Fruit fly (Drosophila melanogaster) whole organism, embryonic: ENCODE results near the gene CG5381.

Source experiments
- Ada2b ChIP-seq: fragments of 200-800 bp; sonication (Bioruptor generic); IDR thresholded peaks from 2 replicates; pipeline ENCODE4 v1.3.6; 2022; ENCODE audit warnings: missing biosample characterization, missing genetic modification characterization
- Antp ChIP-seq: fragments of 200-800 bp; sonication (Bioruptor generic); optimal IDR thresholded peaks from 3 replicates; lab custom pipeline; 2016; ENCODE audit warnings: missing biosample characterization, missing genetic modification characterization
- B-H2 ChIP-seq: fragments of 200-800 bp; sonication (Bioruptor generic); optimal IDR thresholded peaks from 2 replicates; lab custom pipeline; 2018; ENCODE audit warnings: missing biosample characterization, mild to moderate bottlenecking, missing genetic modification characterization
- Bgb ChIP-seq: fragments of 200-800 bp; sonication (Bioruptor generic); IDR thresholded peaks from 2 replicates; pipeline ENCODE4 v1.3.6; 2022; ENCODE audit warnings: missing biosample characterization, missing genetic modification characterization; ENCODE audit not compliant: partially characterized antibody
- CG10321 ChIP-seq: fragments of 200-800 bp; sonication (Bioruptor generic); IDR thresholded peaks from 2 replicates; pipeline ENCODE4 v1.3.6; 2022; ENCODE audit warnings: missing biosample characterization, missing genetic modification characterization
- CG11247 ChIP-seq: fragments of 200-800 bp; sonication (Bioruptor generic); IDR thresholded peaks from 2 replicates; pipeline ENCODE4 v1.3.6; 2022; ENCODE audit warnings: missing biosample characterization, missing genetic modification characterization
- CG11723 ChIP-seq: fragments of 200-800 bp; sonication (Bioruptor generic); optimal IDR thresholded peaks from 2 replicates; lab custom pipeline; 2017; ENCODE audit warnings: missing biosample characterization, mild to moderate bottlenecking, missing genetic modification characterization
- CG12659 ChIP-seq: fragments of 200-800 bp; sonication (Bioruptor generic); optimal IDR thresholded peaks from 3 replicates; lab custom pipeline; 2017; ENCODE audit warnings: mild to moderate bottlenecking, missing biosample characterization, missing genetic modification reagents, missing genetic modification characterization
- CG14965 ChIP-seq: fragments of 200-800 bp; sonication (Bioruptor generic); optimal IDR thresholded peaks from 2 replicates; lab custom pipeline; 2016; ENCODE audit warnings: missing biosample characterization, missing genetic modification characterization, borderline replicate concordance
- CG17328 ChIP-seq: fragments of 200-800 bp; sonication (Bioruptor generic); IDR thresholded peaks from 2 replicates; pipeline ENCODE4 v1.3.6; 2022; ENCODE audit warnings: missing biosample characterization, missing genetic modification characterization
- CG31224 ChIP-seq: fragments of 200-800 bp; sonication (Bioruptor generic); IDR thresholded peaks from 2 replicates; pipeline ENCODE4 v1.3.6; 2022; ENCODE audit warnings: missing biosample characterization, missing genetic modification characterization
- CG32767 ChIP-seq: fragments of 200-800 bp; sonication (Bioruptor generic); IDR thresholded peaks from 2 replicates; pipeline ENCODE4 v1.3.6; 2022; ENCODE audit warnings: missing biosample characterization, missing genetic modification characterization
- CG3281 ChIP-seq: fragments of 200-800 bp; sonication (Bioruptor generic); optimal IDR thresholded peaks from 3 replicates; lab custom pipeline; 2017; ENCODE audit warnings: missing biosample characterization, mild to moderate bottlenecking, missing genetic modification characterization
- CG33557 ChIP-seq: fragments of 200-800 bp; sonication (Bioruptor generic); optimal IDR thresholded peaks from 2 replicates; lab custom pipeline; 2019; ENCODE audit warnings: missing biosample characterization, mild to moderate bottlenecking, missing genetic modification characterization, moderate library complexity
- CG3847 ChIP-seq: fragments of 200-800 bp; sonication (Bioruptor generic); IDR thresholded peaks from 2 replicates; pipeline ENCODE4 v1.3.6; 2022; ENCODE audit warnings: missing biosample characterization, missing genetic modification characterization
- CG6654 ChIP-seq: fragments of 200-800 bp; sonication (Bioruptor generic); optimal IDR thresholded peaks from 2 replicates; lab custom pipeline; 2017; ENCODE audit warnings: missing biosample characterization, mild to moderate bottlenecking, missing genetic modification characterization
- CG9609 ChIP-seq: fragments of 200-800 bp; sonication (Bioruptor generic); optimal IDR thresholded peaks from 3 replicates; lab custom pipeline; 2016; ENCODE audit warnings: missing biosample characterization, missing genetic modification characterization
- Chrac-16 ChIP-seq: fragments of 200-800 bp; sonication (Bioruptor generic); optimal IDR thresholded peaks from 3 replicates; lab custom pipeline; 2016; ENCODE audit warnings: missing biosample characterization, missing genetic modification characterization
- CrebB ChIP-seq: fragments of 200-800 bp; sonication (Bioruptor generic); optimal IDR thresholded peaks from 3 replicates; lab custom pipeline; 2018; ENCODE audit warnings: missing biosample characterization, mild to moderate bottlenecking, missing genetic modification characterization
- Dad ChIP-seq: fragments of 200-800 bp; sonication (Bioruptor generic); optimal IDR thresholded peaks from 3 replicates; lab custom pipeline; 2016; ENCODE audit warnings: missing biosample characterization, missing genetic modification characterization
- Dbx ChIP-seq: fragments of 200-800 bp; sonication (Bioruptor generic); IDR thresholded peaks from 3 replicates; pipeline ENCODE4 v1.3.6; 2022; ENCODE audit warnings: missing biosample characterization, missing genetic modification characterization
- Dip3 ChIP-seq: fragments of 200-800 bp; sonication (Bioruptor generic); optimal IDR thresholded peaks from 3 replicates; lab custom pipeline; 2016; ENCODE audit warnings: missing biosample characterization, missing genetic modification characterization
- Drgx ChIP-seq: fragments of 200-800 bp; sonication (Bioruptor generic); IDR thresholded peaks from 2 replicates; pipeline ENCODE4 v1.3.6; 2022; ENCODE audit warnings: missing biosample characterization, missing genetic modification characterization
- E2f1 ChIP-seq: fragments of 200-800 bp; sonication (Bioruptor generic); IDR thresholded peaks from 2 replicates; pipeline ENCODE4 v1.3.6; 2022; ENCODE audit warnings: missing biosample characterization, missing genetic modification characterization
- ERR ChIP-seq: fragments of 200-800 bp; sonication (Bioruptor generic); optimal IDR thresholded peaks from 2 replicates; lab custom pipeline; 2016; ENCODE audit warnings: missing biosample characterization, missing genetic modification characterization
- HmgD ChIP-seq: fragments of 200-800 bp; sonication (Bioruptor generic); optimal IDR thresholded peaks from 3 replicates; lab custom pipeline; 2016; ENCODE audit warnings: missing biosample characterization, missing genetic modification characterization
- HmgZ ChIP-seq: fragments of 200-800 bp; sonication (Bioruptor generic); optimal IDR thresholded peaks from 2 replicates; lab custom pipeline; 2018; ENCODE audit warnings: missing biosample characterization, mild to moderate bottlenecking, missing genetic modification characterization
- Lpt ChIP-seq: fragments of >200 bp; optimal IDR thresholded peaks from 2 replicates; lab custom pipeline; 2018; ENCODE audit warnings: missing biosample characterization, missing genetic modification characterization
- MTF-1 ChIP-seq: fragments of 200-800 bp; sonication (Bioruptor generic); optimal IDR thresholded peaks from 2 replicates; lab custom pipeline; 2018; ENCODE audit warnings: missing biosample characterization, mild to moderate bottlenecking, missing genetic modification characterization, borderline replicate concordance
- Neu2 ChIP-seq: fragments of 200-800 bp; sonication (Bioruptor generic); optimal IDR thresholded peaks from 3 replicates; lab custom pipeline; 2016; ENCODE audit warnings: missing biosample characterization, missing genetic modification characterization, borderline replicate concordance
- Side ChIP-seq: fragments of 200-800 bp; sonication (Bioruptor generic); optimal IDR thresholded peaks from 2 replicates; lab custom pipeline; 2016; ENCODE audit warnings: missing biosample characterization, missing genetic modification characterization
- Sry-β ChIP-seq: fragments of 200-800 bp; sonication (Bioruptor generic); optimal IDR thresholded peaks from 2 replicates; lab custom pipeline; 2018; ENCODE audit warnings: missing biosample characterization, mild to moderate bottlenecking, missing genetic modification characterization, moderate library complexity
- Stat92E ChIP-seq, 3 experiments: fragments of >200 bp in 2 of 3; fragments of 200-800 bp in 1 of 3; sonication (Bioruptor generic) in 1 of 3; optimal IDR thresholded peaks; 2 replicates each; lab custom pipeline; 2017 to 2019; ENCODE audit warnings: missing biosample characterization in 3 of 3, missing genetic modification characterization in 3 of 3, mild to moderate bottlenecking in 1 of 3, moderate library complexity in 1 of 3
- aop ChIP-seq: fragments of 200-800 bp; sonication (Bioruptor generic); IDR thresholded peaks from 2 replicates; pipeline ENCODE4 v1.3.6; 2022; ENCODE audit warnings: missing biosample characterization, missing genetic modification characterization
- chm ChIP-seq: fragments of 200-800 bp; sonication (Bioruptor generic); IDR thresholded peaks from 2 replicates; pipeline ENCODE4 v1.3.6; 2022; ENCODE audit warnings: missing biosample characterization, missing genetic modification characterization
- crc ChIP-seq: fragments of 200-800 bp; sonication (Bioruptor generic); optimal IDR thresholded peaks from 2 replicates; lab custom pipeline; 2016; ENCODE audit warnings: missing biosample characterization, missing genetic modification characterization
- dati ChIP-seq: fragments of 200-800 bp; sonication (Bioruptor generic); IDR thresholded peaks from 2 replicates; pipeline ENCODE4 v1.3.6; 2022; ENCODE audit warnings: missing biosample characterization, missing genetic modification characterization
- ems ChIP-seq: fragments of 200-800 bp; sonication (Bioruptor generic); optimal IDR thresholded peaks from 3 replicates; lab custom pipeline; 2016; ENCODE audit warnings: missing biosample characterization, missing genetic modification characterization
- fd96Cb ChIP-seq: fragments of 200-800 bp; sonication (Bioruptor generic); optimal IDR thresholded peaks from 2 replicates; lab custom pipeline; 2018; ENCODE audit warnings: missing biosample characterization, mild to moderate bottlenecking, missing genetic modification characterization, moderate library complexity
- grau ChIP-seq: fragments of 200-800 bp; optimal IDR thresholded peaks from 3 replicates; lab custom pipeline; 2019; ENCODE audit warnings: missing biosample characterization, mild to moderate bottlenecking, missing genetic modification characterization, moderate library complexity
- gro ChIP-seq: fragments of 200-800 bp; sonication (Bioruptor generic); optimal IDR thresholded peaks from 2 replicates; lab custom pipeline; 2016; ENCODE audit warnings: missing biosample characterization, missing genetic modification characterization
- lbe ChIP-seq: fragments of 200-800 bp; sonication (Bioruptor generic); optimal IDR thresholded peaks from 2 replicates; lab custom pipeline; 2016; ENCODE audit warnings: missing biosample characterization, mild to moderate bottlenecking, missing genetic modification characterization
- nau ChIP-seq: fragments of 200-800 bp; sonication (Bioruptor generic); optimal IDR thresholded peaks from 3 replicates; lab custom pipeline; 2017; ENCODE audit warnings: missing biosample characterization, mild to moderate bottlenecking, missing genetic modification characterization, missing genetic modification reagents
- pita ChIP-seq: fragments of 200-800 bp; sonication (Bioruptor generic); optimal IDR thresholded peaks from 2 replicates; lab custom pipeline; 2017; ENCODE audit warnings: missing biosample characterization, mild to moderate bottlenecking, missing genetic modification characterization
- pnt ChIP-seq: fragments of 200-800 bp; sonication (Bioruptor generic); optimal IDR thresholded peaks from 3 replicates; lab custom pipeline; 2016; ENCODE audit warnings: missing biosample characterization, missing genetic modification characterization
- ro ChIP-seq: fragments of 200-800 bp; sonication (Bioruptor generic); IDR thresholded peaks from 2 replicates; pipeline ENCODE4 v1.3.6; 2022; ENCODE audit warnings: missing biosample characterization, missing genetic modification characterization
- seq ChIP-seq: fragments of 200-800 bp; sonication (Bioruptor generic); IDR thresholded peaks from 2 replicates; pipeline ENCODE4 v1.3.6; 2022; ENCODE audit warnings: missing biosample characterization, missing genetic modification characterization
- sim ChIP-seq: fragments of 200-800 bp; sonication (Bioruptor generic); IDR thresholded peaks from 2 replicates; pipeline ENCODE4 v1.3.6; 2022; ENCODE audit warnings: missing biosample characterization, missing genetic modification characterization
- tgo ChIP-seq: fragments of 200-800 bp; sonication (Bioruptor generic); IDR thresholded peaks from 3 replicates; pipeline ENCODE4 v1.3.6; 2022; ENCODE audit warnings: missing biosample characterization, missing genetic modification characterization
- trh ChIP-seq: fragments of 200-800 bp; sonication (Bioruptor generic); optimal IDR thresholded peaks from 2 replicates; lab custom pipeline; 2016; ENCODE audit warnings: missing biosample characterization, missing genetic modification characterization
- wdn ChIP-seq: fragments of 200-800 bp; sonication (Bioruptor generic); IDR thresholded peaks from 2 replicates; pipeline ENCODE4 v1.3.6; 2022; ENCODE audit warnings: missing biosample characterization, missing genetic modification characterization

CG5381 gene

DNA sequence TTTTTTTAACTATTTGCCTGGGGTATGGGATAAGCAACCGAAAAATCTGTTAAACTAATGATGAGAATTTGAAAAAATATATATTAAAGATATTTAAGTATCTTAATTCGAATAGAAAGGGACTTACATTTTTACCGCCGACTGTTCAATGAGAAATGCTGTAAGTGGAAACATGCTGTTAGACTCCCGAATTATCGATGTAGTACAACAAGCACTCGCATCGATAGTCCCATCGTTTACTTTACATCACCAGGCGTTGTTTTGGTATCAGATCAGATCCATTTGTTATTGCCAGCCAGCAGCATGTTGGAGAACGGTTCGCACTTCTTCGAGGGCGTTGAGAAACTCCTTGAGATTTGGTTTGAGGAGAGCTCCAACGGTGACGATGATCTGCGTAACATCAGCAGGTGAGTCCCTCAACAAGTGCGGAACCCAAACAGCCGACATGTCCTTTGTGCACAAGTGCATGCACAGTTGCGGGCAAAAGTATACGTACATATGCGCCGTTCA, 16.4 kb upstream of the CG5381 start, which contains the start of gene SamDC:
Gene SamDC (plus strand): TSS at position 246 of the 510 bp plus-strand sequence.
- TF ChIP-seq CG14965 (GFP tag; lab: Kevin White, UChicago) (no peak), CrebB (tag; lab: Kevin White, UChicago) (peak; percentile 18), aop (GFP tag; lab: Robert Waterston, UW) (no peak), pnt (GFP tag; lab: Kevin White, UChicago) (peak; percentile 2), fd96Cb (tag; lab: Kevin White, UChicago) (peak; percentile 26), Ada2b (peak; percentile 63), HmgZ (tag; lab: Kevin White, UChicago) (peak; percentile 59), ems (GFP tag; lab: Kevin White, UChicago) (peak; percentile 8), seq (GFP tag; lab: Robert Waterston, UW) (no peak), Dbx (GFP tag; lab: Robert Waterston, UW) (peak; percentile 73; the same call in 2 of the 3 replicates), CG33557 (GFP tag; lab: Kevin White, UChicago) (no peak), CG12659 (GFP tag; lab: Kevin White, UChicago) (peak; percentile 74), B-H2 (no peak), CG11247 (GFP tag; lab: Robert Waterston, UW) (no peak), Dad (GFP tag; lab: Kevin White, UChicago) (peak; percentile 5), Bgb (GFP tag; lab: Robert Waterston, UW) (peak; percentile 93), E2f1 (no peak), pita (GFP tag; lab: Kevin White, UChicago) (no peak), ERR (GFP tag; lab: Kevin White, UChicago) (no peak), ro (no peak), trh (GFP tag; lab: Kevin White, UChicago) (no peak), CG11723 (GFP tag; lab: Kevin White, UChicago) (peak; percentile 1), lbe (GFP tag; lab: Kevin White, UChicago) (peak; percentile 13), sim (GFP tag; lab: Robert Waterston, UW) (no peak), CG32767 (GFP tag; lab: Robert Waterston, UW) (no peak), Drgx (GFP tag; lab: Robert Waterston, UW) (no peak; the same call in 1 of the 2 replicates), MTF-1 (no peak), CG10321 (GFP tag; lab: Robert Waterston, UW) (no peak), Antp (GFP tag; lab: Kevin White, UChicago) (peak; percentile 43), Stat92E (GFP tag; optimal IDR thresholded peaks at IDR 0.05; lab: Kevin White, UChicago) (peak in 2 of 3 experiments; percentile 12 to 85), dati (no peak), Dip3 (GFP tag; lab: Kevin White, UChicago) (peak; percentile 24), nau (GFP tag; lab: Kevin White, UChicago) (no peak), tgo (GFP tag; lab: Robert Waterston, UW) (no peak; the same call in 1 of the 3 replicates), Neu2 (GFP tag; lab: Kevin White, UChicago) (no peak), Chrac-16 (GFP tag; lab: Kevin White, UChicago) (no peak), wdn (GFP tag; lab: Robert Waterston, UW) (no peak), chm (GFP tag; lab: Robert Waterston, UW) (no peak; the same call in 1 of the 2 replicates), crc (GFP tag; lab: Kevin White, UChicago) (no peak), CG3847 (no peak; the same call in none of the 2 replicates), CG17328 (GFP tag; lab: Robert Waterston, UW) (peak; percentile 24; the same call in 1 of the 2 replicates), HmgD (peak; percentile 27), CG3281 (GFP tag; lab: Kevin White, UChicago) (peak; percentile 26), gro (peak; percentile 52), Sry-β (no peak), Lpt (no peak), CG9609 (GFP tag; lab: Kevin White, UChicago) (no peak), CG31224 (GFP tag; lab: Robert Waterston, UW) (no peak), Side (peak; percentile 47), CG6654 (GFP tag; lab: Kevin White, UChicago) (no peak), grau (tag; lab: Kevin White, UChicago) (peak; percentile 62)
